Worm (Caenorhabditis elegans) whole organism, late embryonic: Measurements from ENCODE around the gene str-94.

ENCODE experiments used
- F13H6.1 ChIP-seq: sonication (generic microtip); optimal IDR thresholded peaks from 2 replicates; lab custom pipeline; 2016; ENCODE audit warnings: missing genetic modification characterization, missing compliant biosample characterization
- dmd-4 ChIP-seq: sonication (generic microtip); optimal IDR thresholded peaks from 2 replicates; lab custom pipeline; 2016; ENCODE audit warnings: borderline replicate concordance, missing genetic modification characterization, missing compliant biosample characterization
- tbx-7 ChIP-seq: sonication (generic microtip); optimal IDR thresholded peaks from 2 replicates; lab custom pipeline; 2016; ENCODE audit warnings: missing genotype, missing genetic modification characterization, missing compliant biosample characterization

- no peak for TF ChIP-seq dmd-4 (tag; lab: Kevin White, UChicago)
- no peak for TF ChIP-seq F13H6.1 (tag; lab: Kevin White, UChicago)
- TF ChIP-seq tbx-7 (tag; lab: Kevin White, UChicago) = no peak
Measured at ce11 chrV:9221566-9221965, 27.5 kb downstream of the str-94 start, which contains the start of gene grd-6.
